Worm (Caenorhabditis elegans): ENCODE data around the gene odr-1.

ce11 chrX:13499923-13500322 lies 50.9 kb downstream of the odr-1 start:
- TF ChIP-seq jun-1 (tag; optimal IDR thresholded peaks at IDR 0.05) = no peak
- no peak for TF ChIP-seq mdl-1 (tag; optimal IDR thresholded peaks at IDR 0.05)
- TF ChIP-seq nhr-12 (tag; optimal IDR thresholded peaks at IDR 0.05) = no peak
- TF ChIP-seq nhr-76 (tag; optimal IDR thresholded peaks at IDR 0.05) = no peak
- TF ChIP-seq unc-62 (GFP tag; optimal IDR thresholded peaks at IDR 0.05) = no peak

Data from whole organism, L3 larva.